Worm (Caenorhabditis elegans): ENCODE results near the gene ska-3.

- TF ChIP-seq ceh-13 (GFP tag; optimal IDR thresholded peaks at IDR 0.05) (no peak), hmg-4 (GFP tag; optimal IDR thresholded peaks at IDR 0.05) (no peak), tbx-37 (GFP tag; conservative IDR thresholded peaks at IDR 0.05) (no peak), ama-1 (optimal IDR thresholded peaks at IDR 0.05) (no peak), tbx-11 (GFP tag; IDR thresholded peaks at IDR 0.05) (no peak), ets-7 (tag; optimal IDR thresholded peaks at IDR 0.05) (no peak), pes-1 (GFP tag; IDR thresholded peaks at IDR 0.05) (no peak), hmbx-1 (tag; optimal IDR thresholded peaks at IDR 0.05) (no peak), flt-1 (GFP tag; IDR thresholded peaks at IDR 0.05) (no peak)
Measured at ce11 chrIII:5709224-5709623, 30.4 kb upstream of the ska-3 start, which contains the start of gene hpo-28.
